Fruit fly (Drosophila melanogaster) whole organism, adult: Measurements from ENCODE around the gene CG15514.

Experiments
- CG7101 ChIP-seq: fragments of 200-800 bp; sonication (Bioruptor generic); optimal IDR thresholded peaks from 2 replicates; lab custom pipeline; 2018; ENCODE audit warnings: missing biosample characterization, mild to moderate bottlenecking, missing genetic modification characterization, moderate library complexity
- ovo ChIP-seq: fragments of 200-800 bp; sonication (Bioruptor generic); optimal IDR thresholded peaks from 2 replicates; lab custom pipeline; 2016; ENCODE audit warnings: missing biosample characterization, missing genetic modification characterization

- TF ChIP-seq CG7101 (tag; lab: Kevin White, UChicago) = no peak
- no peak for TF ChIP-seq ovo (GFP tag; lab: Kevin White, UChicago)
These were observed 29.9 kb upstream of the CG15514 start for dm6 chr3R:29891183-29891582.
